Worm (Caenorhabditis elegans): ENCODE results near the gene mup-2.

The mup-2 gene

DNA sequence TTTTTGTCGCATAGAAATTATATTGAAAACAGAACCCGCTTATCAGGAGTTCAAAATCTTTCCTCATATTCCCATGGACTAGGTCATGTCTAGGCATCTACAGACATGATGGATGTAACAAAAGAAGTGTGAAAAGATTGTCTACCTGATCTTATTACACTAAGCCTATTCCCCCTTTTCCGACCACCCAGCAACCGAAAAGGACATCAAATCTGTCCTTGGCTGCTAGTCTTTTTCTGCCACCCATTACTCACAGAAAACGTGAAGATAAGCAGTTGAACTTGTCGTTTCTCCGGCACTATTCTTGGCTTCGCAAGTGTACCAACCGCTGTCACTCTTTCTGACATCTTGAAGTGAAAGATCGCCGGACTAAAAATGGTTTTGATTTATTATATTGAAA lies 27.1 kb downstream of the mup-2 start:
- TF ChIP-seq ref-1 (GFP tag; conservative IDR thresholded peaks at IDR 0.05) (no peak), med-1 (GFP tag; optimal IDR thresholded peaks at IDR 0.05; ENCODE audit: insufficient read depth) (no peak), klf-2 (GFP tag; conservative IDR thresholded peaks at IDR 0.05) (no peak), tab-1 (GFP tag; IDR thresholded peaks at IDR 0.05) (no peak), ztf-23 (GFP tag; IDR thresholded peaks at IDR 0.05) (no peak), ztf-29 (GFP tag; IDR thresholded peaks at IDR 0.05) (no peak), cog-1 (tag; optimal IDR thresholded peaks at IDR 0.05) (no peak), T22C8.4 (GFP tag; IDR thresholded peaks at IDR 0.05) (no peak), flt-1 (GFP tag; IDR thresholded peaks at IDR 0.05) (no peak)

DNA sequence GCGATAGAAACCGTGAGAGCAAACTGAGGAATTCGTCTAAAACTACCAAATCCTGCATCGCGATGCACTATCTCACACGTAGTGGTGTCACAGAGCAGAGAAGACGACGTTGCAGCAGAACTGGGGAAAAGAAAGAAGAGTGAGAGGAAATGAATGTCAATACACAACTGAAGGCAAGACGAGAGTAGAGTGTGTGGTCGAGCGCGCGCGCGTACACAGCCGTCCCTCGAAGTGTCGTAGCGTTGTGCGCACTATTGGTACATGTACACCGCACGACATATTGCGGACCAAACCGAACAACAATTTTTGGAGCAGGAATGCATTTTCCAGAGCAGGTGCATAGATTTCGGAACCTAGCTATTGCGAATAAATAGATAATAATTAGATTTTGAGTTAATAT lies 31.7 kb downstream of the mup-2 start:
- TF ChIP-seq med-1 (GFP tag; optimal IDR thresholded peaks at IDR 0.05; ENCODE audit: insufficient read depth) (no peak), flt-1 (GFP tag; IDR thresholded peaks at IDR 0.05) (peak; percentile 75), ztf-23 (GFP tag; IDR thresholded peaks at IDR 0.05) (0 out of 2 replicates have a peak, but pooled peaks have one; percentile 27), cog-1 (tag; optimal IDR thresholded peaks at IDR 0.05) (peak; percentile 67), ref-1 (GFP tag; conservative IDR thresholded peaks at IDR 0.05) (no peak), klf-2 (GFP tag; conservative IDR thresholded peaks at IDR 0.05) (no peak), tab-1 (GFP tag; IDR thresholded peaks at IDR 0.05) (peak; percentile 37; the same call in 1 of the 2 replicates), ztf-29 (GFP tag; IDR thresholded peaks at IDR 0.05) (no peak), T22C8.4 (GFP tag; IDR thresholded peaks at IDR 0.05) (no peak)

DNA sequence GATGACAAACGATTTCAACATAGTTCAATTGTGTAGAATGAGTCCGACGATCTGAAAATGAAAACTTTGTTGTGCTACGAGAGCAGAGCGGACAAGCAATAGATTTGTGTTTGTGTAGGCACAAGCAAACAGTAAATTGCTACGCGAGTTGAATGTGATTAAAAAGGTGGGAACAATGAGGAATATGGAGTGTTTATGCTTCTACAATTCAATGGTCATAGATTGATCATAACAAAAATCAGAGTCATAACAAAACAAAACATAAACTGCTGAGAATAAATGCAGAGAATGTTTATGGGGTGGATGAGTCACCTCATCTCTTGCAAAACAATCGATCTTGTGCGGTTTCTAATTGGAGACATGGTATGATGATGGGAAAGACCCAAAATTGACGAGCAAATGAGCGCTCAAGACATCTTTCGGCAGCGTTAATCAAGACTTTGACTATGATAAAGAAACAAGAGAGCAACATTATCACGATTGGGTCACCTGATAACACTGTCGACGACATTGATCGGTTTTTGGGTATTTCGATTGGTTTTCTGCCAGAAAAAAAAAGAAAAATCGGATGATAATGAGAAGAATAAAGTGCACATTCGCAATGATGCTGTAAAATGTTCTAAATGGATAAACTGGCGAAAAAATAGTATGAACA lies 32.3 kb downstream of the mup-2 start, which contains the start of gene lmp-1:
lmp-1 (minus strand) TSS at position 51 of the 655 bp plus-strand sequence.
- TF ChIP-seq ztf-23 (GFP tag; IDR thresholded peaks at IDR 0.05), result no peak
- TF ChIP-seq T22C8.4 (GFP tag; IDR thresholded peaks at IDR 0.05), result no peak
- no peak for TF ChIP-seq flt-1 (GFP tag; IDR thresholded peaks at IDR 0.05)
- no peak for TF ChIP-seq ztf-29 (GFP tag; IDR thresholded peaks at IDR 0.05)
- TF ChIP-seq cog-1 (tag; optimal IDR thresholded peaks at IDR 0.05), result no peak
- TF ChIP-seq ref-1 (GFP tag; conservative IDR thresholded peaks at IDR 0.05), result no peak
- TF ChIP-seq tab-1 (GFP tag; IDR thresholded peaks at IDR 0.05), result no peak
- TF ChIP-seq klf-2 (GFP tag; conservative IDR thresholded peaks at IDR 0.05), result no peak
- TF ChIP-seq med-1 (GFP tag; optimal IDR thresholded peaks at IDR 0.05; ENCODE audit: insufficient read depth), result no peak

DNA sequence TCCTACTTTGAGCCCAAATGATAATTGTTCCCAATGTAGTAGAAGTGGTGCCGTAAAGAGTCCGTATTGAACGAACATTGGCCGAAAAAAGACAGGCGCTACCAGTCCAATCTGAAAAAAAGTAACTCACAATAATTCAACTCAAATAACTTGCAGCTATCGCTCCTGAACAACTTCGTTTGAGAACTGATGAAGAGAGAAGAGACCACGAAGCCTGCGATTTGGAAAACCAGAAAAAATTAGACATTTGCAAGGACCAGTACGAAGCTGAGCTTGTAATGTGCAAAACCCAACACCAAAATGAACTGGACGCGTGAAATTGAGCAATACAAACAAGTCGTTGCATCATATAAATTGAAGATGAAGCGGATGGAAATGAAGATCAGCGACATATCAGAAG lies 35.6 kb downstream of the mup-2 start, which contains the start of gene C03B1.1:
C03B1.1 (plus strand) TSS at position 301 of the 400 bp plus-strand sequence.
- no peak for TF ChIP-seq tab-1 (GFP tag; IDR thresholded peaks at IDR 0.05)
- TF ChIP-seq flt-1 (GFP tag; IDR thresholded peaks at IDR 0.05), result no peak
- TF ChIP-seq ztf-23 (GFP tag; IDR thresholded peaks at IDR 0.05), result no peak
- no peak for TF ChIP-seq ztf-29 (GFP tag; IDR thresholded peaks at IDR 0.05)
- no peak for TF ChIP-seq cog-1 (tag; optimal IDR thresholded peaks at IDR 0.05)
- TF ChIP-seq med-1 (GFP tag; optimal IDR thresholded peaks at IDR 0.05; ENCODE audit: insufficient read depth), result no peak
- TF ChIP-seq T22C8.4 (GFP tag; IDR thresholded peaks at IDR 0.05), result no peak
- no peak for TF ChIP-seq ref-1 (GFP tag; conservative IDR thresholded peaks at IDR 0.05)
- no peak for TF ChIP-seq klf-2 (GFP tag; conservative IDR thresholded peaks at IDR 0.05)

DNA sequence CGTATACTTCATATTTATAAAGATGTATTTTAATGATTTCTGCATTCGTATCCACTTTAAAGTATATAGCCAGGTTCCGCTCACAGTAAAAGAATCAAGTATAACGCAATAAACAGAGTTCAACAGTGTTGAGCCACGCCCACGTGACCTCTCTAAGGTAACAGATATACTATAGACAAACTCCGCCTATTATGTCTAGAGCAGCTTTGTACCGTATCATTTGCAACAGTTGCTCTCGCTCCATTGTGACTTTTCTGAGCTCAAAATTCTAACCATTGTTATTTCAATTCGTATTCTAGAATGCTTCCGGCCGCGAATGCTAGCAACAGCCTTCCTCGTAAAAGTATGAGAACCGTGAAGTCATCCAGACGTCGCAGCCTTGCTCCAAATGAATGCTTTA lies 36.7 kb downstream of the mup-2 start, which contains the start of gene C03B1.17:
C03B1.17 (plus strand) TSS at position 301 of the 400 bp plus-strand sequence.
- TF ChIP-seq flt-1 (GFP tag; IDR thresholded peaks at IDR 0.05), result no peak
- no peak for TF ChIP-seq ref-1 (GFP tag; conservative IDR thresholded peaks at IDR 0.05)
- no peak for TF ChIP-seq klf-2 (GFP tag; conservative IDR thresholded peaks at IDR 0.05)
- TF ChIP-seq T22C8.4 (GFP tag; IDR thresholded peaks at IDR 0.05), result no peak
- no peak for TF ChIP-seq ztf-29 (GFP tag; IDR thresholded peaks at IDR 0.05)
- TF ChIP-seq tab-1 (GFP tag; IDR thresholded peaks at IDR 0.05), result no peak
- no peak for TF ChIP-seq med-1 (GFP tag; optimal IDR thresholded peaks at IDR 0.05; ENCODE audit: insufficient read depth)
- TF ChIP-seq ztf-23 (GFP tag; IDR thresholded peaks at IDR 0.05), result no peak

DNA sequence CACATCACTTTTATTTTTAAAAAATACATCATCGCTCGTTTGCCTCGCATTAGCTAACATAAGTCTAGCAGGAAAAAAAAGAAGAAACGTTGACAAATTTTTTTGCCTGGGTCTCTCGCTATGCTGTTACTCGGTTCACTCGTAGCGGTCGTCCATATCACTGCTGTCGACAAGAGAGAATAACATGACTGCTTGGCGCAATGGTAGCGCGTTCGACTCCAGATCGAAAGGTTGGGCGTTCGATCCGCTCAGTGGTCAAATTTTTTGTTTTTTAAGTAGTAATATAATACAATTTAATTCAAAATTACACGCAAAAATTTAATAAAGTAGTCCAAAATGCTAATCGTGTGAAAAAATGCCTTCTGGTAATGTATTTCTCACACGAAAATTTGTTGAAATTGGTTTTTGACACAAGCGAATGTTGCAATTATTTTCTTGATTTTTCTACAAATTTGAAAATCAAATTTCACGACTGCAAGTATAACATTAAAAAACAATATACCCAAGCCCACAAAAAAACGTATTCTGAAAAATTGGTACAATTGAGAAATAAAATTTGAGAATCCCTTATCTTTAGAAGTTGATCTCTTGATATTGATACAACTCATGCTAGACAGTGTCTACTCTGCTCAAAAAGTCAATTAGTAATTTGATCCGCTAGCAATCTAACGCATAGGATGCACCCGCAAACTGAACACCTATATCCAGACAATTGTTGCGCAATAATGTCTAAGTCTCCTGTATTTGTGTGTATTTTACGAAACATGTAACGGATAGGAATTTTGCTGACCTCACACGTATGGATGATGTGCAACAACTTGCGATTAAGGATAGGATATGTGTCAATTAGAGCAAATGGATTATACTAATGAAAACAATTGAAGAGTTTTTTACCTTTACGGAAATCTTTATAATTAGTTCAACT lies 38.6 kb downstream of the mup-2 start:
- TF ChIP-seq cog-1 (tag; optimal IDR thresholded peaks at IDR 0.05) (peak; percentile 57), ztf-23 (GFP tag; IDR thresholded peaks at IDR 0.05) (peak; percentile 87), med-1 (GFP tag; optimal IDR thresholded peaks at IDR 0.05; ENCODE audit: insufficient read depth) (peak; percentile 38), klf-2 (GFP tag; conservative IDR thresholded peaks at IDR 0.05) (peak; percentile 86), ztf-29 (GFP tag; IDR thresholded peaks at IDR 0.05) (peak; percentile 85), ref-1 (GFP tag; conservative IDR thresholded peaks at IDR 0.05) (peak; percentile 78), T22C8.4 (GFP tag; IDR thresholded peaks at IDR 0.05) (peak; percentile 75), tab-1 (GFP tag; IDR thresholded peaks at IDR 0.05) (peak; percentile 87), flt-1 (GFP tag; IDR thresholded peaks at IDR 0.05) (peak; percentile 94)

DNA sequence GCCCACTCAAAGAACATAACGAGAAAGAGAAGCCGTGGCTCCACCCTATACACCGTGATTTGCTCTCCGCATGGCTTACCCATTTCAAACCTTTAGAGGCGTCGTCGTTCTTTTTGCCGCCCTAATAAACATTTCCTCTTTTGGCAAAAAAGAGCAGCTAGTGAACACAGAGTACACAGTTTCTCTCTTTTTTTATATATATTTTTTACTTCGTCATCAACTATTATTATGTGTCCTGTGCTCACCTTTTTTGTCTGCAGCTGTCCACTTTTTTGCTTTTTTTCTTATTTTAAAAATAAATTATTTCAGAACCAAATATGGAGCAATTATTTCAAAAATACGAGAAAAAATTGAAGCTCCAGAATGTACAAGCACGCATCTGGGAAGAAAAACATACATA lies 40.3 kb downstream of the mup-2 start, which contains the start of gene C03B1.2:
C03B1.2 (plus strand) TSS at position 301 of the 400 bp plus-strand sequence.
- TF ChIP-seq klf-2 (GFP tag; conservative IDR thresholded peaks at IDR 0.05) (no peak), med-1 (GFP tag; optimal IDR thresholded peaks at IDR 0.05; ENCODE audit: insufficient read depth) (no peak), flt-1 (GFP tag; IDR thresholded peaks at IDR 0.05) (no peak), ref-1 (GFP tag; conservative IDR thresholded peaks at IDR 0.05) (no peak), tab-1 (GFP tag; IDR thresholded peaks at IDR 0.05) (no peak), T22C8.4 (GFP tag; IDR thresholded peaks at IDR 0.05) (no peak), ztf-23 (GFP tag; IDR thresholded peaks at IDR 0.05) (no peak), ztf-29 (GFP tag; IDR thresholded peaks at IDR 0.05) (no peak), cog-1 (tag; optimal IDR thresholded peaks at IDR 0.05) (no peak)

DNA sequence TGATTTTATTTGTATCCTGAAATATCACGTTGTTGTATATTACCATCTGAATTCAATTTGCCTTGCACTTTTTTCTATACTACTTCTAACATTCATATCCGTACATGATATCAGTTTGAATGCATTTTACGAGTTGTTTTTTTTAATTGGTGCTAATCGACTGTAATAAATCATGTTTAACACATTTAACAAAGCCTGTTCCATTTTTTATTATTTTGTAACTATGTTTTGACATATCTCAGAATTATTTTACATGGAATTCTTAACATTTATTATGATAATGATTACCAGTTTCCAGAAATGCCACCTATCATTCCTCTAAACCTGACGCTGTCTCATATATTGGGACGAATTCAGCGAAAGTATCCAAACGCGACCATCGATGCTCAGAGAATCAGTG lies 44.3 kb downstream of the mup-2 start, which contains the start of gene C03B1.3:
C03B1.3 (plus strand) TSS at position 301 of the 400 bp plus-strand sequence.
- TF ChIP-seq med-1 (GFP tag; optimal IDR thresholded peaks at IDR 0.05; ENCODE audit: insufficient read depth), result no peak

DNA sequence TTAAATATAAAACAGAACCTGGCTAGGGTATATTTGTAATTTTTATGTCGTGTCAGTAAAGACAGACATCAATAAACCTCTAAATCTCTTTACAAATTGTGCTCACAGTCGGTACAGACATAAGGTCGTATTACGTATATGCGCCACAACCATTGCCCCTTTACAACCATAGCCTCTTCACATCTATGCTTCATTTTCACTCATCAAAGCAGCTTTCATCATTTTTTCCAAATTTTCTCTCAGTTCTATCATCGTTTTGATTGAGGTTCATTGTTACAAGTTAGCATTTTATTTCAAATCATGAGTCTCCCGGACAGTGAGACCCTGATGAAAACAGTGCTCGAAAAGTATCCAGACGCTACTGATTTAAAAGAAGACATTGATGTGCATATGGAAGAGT lies 45.8 kb downstream of the mup-2 start, which contains the start of gene C03B1.4:
C03B1.4 (plus strand) TSS at position 301 of the 400 bp plus-strand sequence.
- TF ChIP-seq klf-2 (GFP tag; conservative IDR thresholded peaks at IDR 0.05), result no peak
- TF ChIP-seq ztf-29 (GFP tag; IDR thresholded peaks at IDR 0.05), result no peak

All from whole organism, midembryonic.